Worm (Caenorhabditis elegans): Measurements from ENCODE around the gene Y46E12A.3.
A peak's percentile ranks its signal among the peaks of the same experiment; 100 is the strongest.

The Y46E12A.3 gene

ce11 chrIII:1743081-1743480, 11.7 kb downstream of the Y46E12A.3 start:
- no peak for TF ChIP-seq sox-4 (tag; optimal IDR thresholded peaks at IDR 0.05)
- TF ChIP-seq ztf-16 (tag; optimal IDR thresholded peaks at IDR 0.05): no peak
- TF ChIP-seq ceh-24 (tag; optimal IDR thresholded peaks at IDR 0.05): no peak
- no peak for TF ChIP-seq pha-2 (tag; optimal IDR thresholded peaks at IDR 0.05)
- no peak for TF ChIP-seq F13H6.1 (tag; optimal IDR thresholded peaks at IDR 0.05)
- no peak for TF ChIP-seq hlh-6 (tag; optimal IDR thresholded peaks at IDR 0.05)
- no peak for TF ChIP-seq ets-4 (tag; optimal IDR thresholded peaks at IDR 0.05)
- no peak for TF ChIP-seq lin-11 (tag; optimal IDR thresholded peaks at IDR 0.05)
- TF ChIP-seq dve-1 (tag; optimal IDR thresholded peaks at IDR 0.05): no peak
- no peak for TF ChIP-seq odd-2 (tag; optimal IDR thresholded peaks at IDR 0.05)
- no peak for TF ChIP-seq T23F11.4 (GFP tag; optimal IDR thresholded peaks at IDR 0.05)
- no peak for TF ChIP-seq pag-3 (tag; optimal IDR thresholded peaks at IDR 0.05; ENCODE audit: borderline replicate concordance)
- no peak for TF ChIP-seq ceh-14 (tag; optimal IDR thresholded peaks at IDR 0.05)
- no peak for TF ChIP-seq tbx-7 (tag; optimal IDR thresholded peaks at IDR 0.05)
- TF ChIP-seq pat-9 (tag; optimal IDR thresholded peaks at IDR 0.05): no peak
- TF ChIP-seq dmd-4 (tag; optimal IDR thresholded peaks at IDR 0.05; ENCODE audit: borderline replicate concordance): no peak
- TF ChIP-seq fax-1 (tag; optimal IDR thresholded peaks at IDR 0.05): no peak
- no peak for TF ChIP-seq hlh-30 (tag; optimal IDR thresholded peaks at IDR 0.05; ENCODE audit: insufficient read depth)
- TF ChIP-seq ceh-45 (GFP tag; IDR thresholded peaks at IDR 0.05): no peak
- no peak for TF ChIP-seq unc-42 (tag; optimal IDR thresholded peaks at IDR 0.05)

- TF ChIP-seq unc-86 (tag; optimal IDR thresholded peaks at IDR 0.05) (no peak), lim-6 (tag; optimal IDR thresholded peaks at IDR 0.05) (no peak), unc-42 (tag; optimal IDR thresholded peaks at IDR 0.05) (peak; percentile 51)
Observed at ce11 chrIII:1733412-1733811, 21.3 kb downstream of the Y46E12A.3 start.

ce11 chrIII:1733001-1733400, 21.7 kb downstream of the Y46E12A.3 start, which contains the start of gene ser-4:
ser-4 (minus strand) TSS chrIII:1733101.
- TF ChIP-seq eyg-1 (tag; optimal IDR thresholded peaks at IDR 0.05): no peak
- TF ChIP-seq sdc-2 (tag; optimal IDR thresholded peaks at IDR 0.05): no peak
- TF ChIP-seq fax-1 (tag; optimal IDR thresholded peaks at IDR 0.05): no peak
- no peak for TF ChIP-seq ama-1 (optimal IDR thresholded peaks at IDR 0.05)
- no peak for TF ChIP-seq ceh-45 (GFP tag; IDR thresholded peaks at IDR 0.05)
- TF ChIP-seq K09A11.1 (tag; optimal IDR thresholded peaks at IDR 0.05; ENCODE audit: insufficient read depth): no peak
- TF ChIP-seq C08G9.2 (tag; optimal IDR thresholded peaks at IDR 0.05): no peak
- TF ChIP-seq odd-2 (tag; optimal IDR thresholded peaks at IDR 0.05): no peak
- no peak for TF ChIP-seq nhr-232 (tag; optimal IDR thresholded peaks at IDR 0.05)
- TF ChIP-seq npax-4 (tag; optimal IDR thresholded peaks at IDR 0.05): no peak
- TF ChIP-seq sox-2 (GFP tag; IDR thresholded peaks at IDR 0.05): no peak
- no peak for TF ChIP-seq ceh-24 (tag; optimal IDR thresholded peaks at IDR 0.05)
- no peak for TF ChIP-seq ets-4 (tag; optimal IDR thresholded peaks at IDR 0.05)
- TF ChIP-seq ceh-31 (tag; optimal IDR thresholded peaks at IDR 0.05): no peak
- no peak for TF ChIP-seq F13H6.1 (tag; optimal IDR thresholded peaks at IDR 0.05)
- no peak for TF ChIP-seq fkh-10 (GFP tag; optimal IDR thresholded peaks at IDR 0.05)
- TF ChIP-seq ceh-9 (tag; optimal IDR thresholded peaks at IDR 0.05): no peak
- TF ChIP-seq C38D4.7 (GFP tag; optimal IDR thresholded peaks at IDR 0.05): no peak
- no peak for TF ChIP-seq hlh-6 (tag; optimal IDR thresholded peaks at IDR 0.05)

ce11 chrIII:1731850-1732249, 22.9 kb downstream of the Y46E12A.3 start:
- no peak for TF ChIP-seq npax-4 (tag; optimal IDR thresholded peaks at IDR 0.05)
- peak; percentile 88 for TF ChIP-seq unc-42 (tag; optimal IDR thresholded peaks at IDR 0.05)

- TF ChIP-seq sox-4 (tag; optimal IDR thresholded peaks at IDR 0.05): no peak
- no peak for TF ChIP-seq K02D7.2 (tag; optimal IDR thresholded peaks at IDR 0.05)
- peak; percentile 77 for TF ChIP-seq dve-1 (tag; optimal IDR thresholded peaks at IDR 0.05)
Observed at ce11 chrIII:1718800-1719199, 35.9 kb downstream of the Y46E12A.3 start.

Data from whole organism, late embryonic.